Fruit fly (Drosophila melanogaster) whole organism, embryonic: ENCODE results near the gene BOD1.

Experiments used
- Abd-B ChIP-seq: fragments of 200-800 bp; sonication (Bioruptor generic); optimal IDR thresholded peaks from 2 replicates; lab custom pipeline; 2018; ENCODE audit warnings: missing biosample characterization, mild to moderate bottlenecking, missing genetic modification characterization, moderate library complexity
- Adf1 ChIP-seq: fragments of 200-800 bp; sonication (Bioruptor generic); IDR thresholded peaks from 2 replicates; pipeline ENCODE4 v1.3.6; 2022; ENCODE audit warnings: missing biosample characterization, missing genetic modification characterization
- Asciz ChIP-seq: fragments of 200-800 bp; sonication (Bioruptor generic); optimal IDR thresholded peaks from 2 replicates; lab custom pipeline; 2017; ENCODE audit warnings: missing biosample characterization, mild to moderate bottlenecking, missing genetic modification characterization, missing genetic modification reagents
- Atf6 ChIP-seq: fragments of 200-800 bp; sonication (Bioruptor generic); IDR thresholded peaks from 2 replicates; pipeline ENCODE4 v1.3.6; 2022; ENCODE audit warnings: missing biosample characterization, missing genetic modification characterization
- BEAF-32 ChIP-seq: fragments of 200-800 bp; sonication (Bioruptor generic); optimal IDR thresholded peaks from 3 replicates; lab custom pipeline; 2017; ENCODE audit warnings: missing biosample characterization, missing genetic modification characterization, mild to moderate bottlenecking, moderate library complexity, missing genetic modification reagents
- C15 ChIP-seq: fragments of 200-800 bp; sonication (Bioruptor generic); IDR thresholded peaks from 3 replicates; pipeline ENCODE4 v1.3.6; 2022; ENCODE audit warnings: missing biosample characterization, missing genetic modification characterization
- CG10654 ChIP-seq: fragments of 200-800 bp; sonication (Bioruptor generic); optimal IDR thresholded peaks from 2 replicates; lab custom pipeline; 2016; ENCODE audit warnings: missing biosample characterization, missing genetic modification characterization
- CG10979 ChIP-seq: fragments of 200-800 bp; sonication (Bioruptor generic); optimal IDR thresholded peaks from 2 replicates; lab custom pipeline; 2018; ENCODE audit warnings: missing biosample characterization, mild to moderate bottlenecking, missing genetic modification characterization, moderate library complexity
- CG11560 ChIP-seq: fragments of 200-800 bp; sonication (Bioruptor generic); IDR thresholded peaks from 3 replicates; pipeline ENCODE4 v1.3.6; 2022; ENCODE audit warnings: missing biosample characterization, missing genetic modification characterization
- CG13123 ChIP-seq: fragments of 200-800 bp; sonication (Bioruptor generic); optimal IDR thresholded peaks from 2 replicates; lab custom pipeline; 2016; ENCODE audit warnings: missing biosample characterization, missing genetic modification characterization
- CG14014 ChIP-seq: fragments of 200-800 bp; sonication (Bioruptor generic); IDR thresholded peaks from 2 replicates; pipeline ENCODE4 v1.3.6; 2022; ENCODE audit warnings: missing biosample characterization, missing genetic modification characterization
- CG15073 ChIP-seq: fragments of 200-800 bp; sonication (Bioruptor generic); optimal IDR thresholded peaks from 2 replicates; lab custom pipeline; 2016; ENCODE audit warnings: missing biosample characterization, missing genetic modification characterization
- CG17912 ChIP-seq: fragments of 200-800 bp; sonication (Bioruptor generic); optimal IDR thresholded peaks from 2 replicates; lab custom pipeline; 2018; ENCODE audit warnings: missing biosample characterization, mild to moderate bottlenecking, missing genetic modification characterization
- CG18011 ChIP-seq: fragments of 200-800 bp; sonication (Bioruptor generic); optimal IDR thresholded peaks from 2 replicates; lab custom pipeline; 2017; ENCODE audit warnings: missing biosample characterization, missing genetic modification characterization, mild to moderate bottlenecking, moderate library complexity, missing genotype
- CG2202 ChIP-seq: fragments of 200-800 bp; sonication (Bioruptor generic); optimal IDR thresholded peaks from 2 replicates; lab custom pipeline; 2018; ENCODE audit warnings: missing biosample characterization, mild to moderate bottlenecking, missing genetic modification characterization
- CG30431 ChIP-seq: fragments of 200-800 bp; sonication (Bioruptor generic); optimal IDR thresholded peaks from 2 replicates; lab custom pipeline; 2017; ENCODE audit warnings: missing biosample characterization, missing genetic modification characterization
- CG3838 ChIP-seq: fragments of 200-800 bp; sonication (Bioruptor generic); optimal IDR thresholded peaks from 3 replicates; lab custom pipeline; 2016; ENCODE audit warnings: missing biosample characterization, missing genetic modification characterization
- CG3847 ChIP-seq: fragments of 200-800 bp; sonication (Bioruptor generic); IDR thresholded peaks from 2 replicates; pipeline ENCODE4 v1.3.6; 2022; ENCODE audit warnings: missing biosample characterization, missing genetic modification characterization
- CG4424 ChIP-seq: fragments of 200-800 bp; sonication (Bioruptor generic); optimal IDR thresholded peaks from 3 replicates; lab custom pipeline; 2016; ENCODE audit warnings: missing biosample characterization, missing genetic modification characterization
- CG6175 ChIP-seq: fragments of 200-800 bp; sonication (Bioruptor generic); IDR thresholded peaks from 3 replicates; pipeline ENCODE4 v1.3.6; 2022; ENCODE audit warnings: missing biosample characterization, missing genetic modification characterization
- CG6654 ChIP-seq: fragments of 200-800 bp; sonication (Bioruptor generic); optimal IDR thresholded peaks from 2 replicates; lab custom pipeline; 2017; ENCODE audit warnings: missing biosample characterization, mild to moderate bottlenecking, missing genetic modification characterization
- CG7839 ChIP-seq: fragments of 200-800 bp; sonication (Bioruptor generic); optimal IDR thresholded peaks from 3 replicates; lab custom pipeline; 2018; ENCODE audit warnings: missing biosample characterization, mild to moderate bottlenecking, missing genetic modification characterization, moderate library complexity
- CG9797 ChIP-seq: fragments of 200-800 bp; sonication (Bioruptor generic); optimal IDR thresholded peaks from 3 replicates; lab custom pipeline; 2018; ENCODE audit warnings: missing biosample characterization, mild to moderate bottlenecking, missing genetic modification characterization
- Hand ChIP-seq: fragments of 200-800 bp; sonication (Bioruptor generic); optimal IDR thresholded peaks from 2 replicates; lab custom pipeline; 2017; ENCODE audit warnings: mild to moderate bottlenecking, missing biosample characterization, missing genetic modification reagents, missing genetic modification characterization
- Hr39 ChIP-seq: fragments of >200 bp; optimal IDR thresholded peaks from 2 replicates; lab custom pipeline; 2017
- Nf-YA ChIP-seq: fragments of 200-800 bp; sonication (Bioruptor generic); IDR thresholded peaks from 2 replicates; pipeline ENCODE4 v1.3.6; 2022; ENCODE audit warnings: missing biosample characterization, missing genetic modification characterization
- Stat92E ChIP-seq, 3 experiments: fragments of >200 bp in 2 of 3; fragments of 200-800 bp in 1 of 3; sonication (Bioruptor generic) in 1 of 3; optimal IDR thresholded peaks; 2 replicates each; lab custom pipeline; 2017 to 2019; ENCODE audit warnings: missing biosample characterization in 3 of 3, missing genetic modification characterization in 3 of 3, mild to moderate bottlenecking in 1 of 3, moderate library complexity in 1 of 3
- ara ChIP-seq: fragments of 200-800 bp; sonication (Bioruptor generic); IDR thresholded peaks from 2 replicates; pipeline ENCODE4 v1.3.6; 2022; ENCODE audit warnings: missing biosample characterization, missing genetic modification characterization
- cato ChIP-seq: fragments of 200-800 bp; sonication (Bioruptor generic); optimal IDR thresholded peaks from 2 replicates; lab custom pipeline; 2016; ENCODE audit warnings: missing biosample characterization, missing genetic modification characterization, borderline replicate concordance
- chinmo ChIP-seq: fragments of 200-800 bp; sonication (Bioruptor generic); IDR thresholded peaks from 4 replicates; pipeline ENCODE4 v1.3.6; 2022; ENCODE audit warnings: missing biosample characterization, missing genetic modification characterization; ENCODE audit not compliant: partially characterized antibody
- chn ChIP-seq: fragments of 200-800 bp; sonication (Bioruptor generic); optimal IDR thresholded peaks from 2 replicates; lab custom pipeline; 2016; ENCODE audit warnings: missing biosample characterization, missing genetic modification characterization
- da ChIP-seq: fragments of 200-800 bp; sonication (Bioruptor generic); optimal IDR thresholded peaks from 2 replicates; lab custom pipeline; 2016; ENCODE audit warnings: missing biosample characterization, missing genetic modification characterization
- dm ChIP-seq: fragments of 200-800 bp; sonication (Bioruptor generic); optimal IDR thresholded peaks from 3 replicates; lab custom pipeline; 2016; ENCODE audit warnings: missing biosample characterization, missing genetic modification characterization
- fd102C ChIP-seq: fragments of 200-800 bp; sonication (Bioruptor generic); optimal IDR thresholded peaks from 2 replicates; lab custom pipeline; 2018; ENCODE audit warnings: missing biosample characterization, mild to moderate bottlenecking, missing genetic modification characterization, moderate library complexity
- fd64A ChIP-seq: fragments of 200-800 bp; sonication (Bioruptor generic); optimal IDR thresholded peaks from 3 replicates; lab custom pipeline; 2018; ENCODE audit warnings: missing biosample characterization, mild to moderate bottlenecking, missing genetic modification characterization
- fd96Cb ChIP-seq: fragments of 200-800 bp; sonication (Bioruptor generic); optimal IDR thresholded peaks from 2 replicates; lab custom pipeline; 2018; ENCODE audit warnings: missing biosample characterization, mild to moderate bottlenecking, missing genetic modification characterization, moderate library complexity
- h ChIP-seq: fragments of >200 bp; optimal IDR thresholded peaks from 2 replicates; lab custom pipeline; 2017
- jumu ChIP-seq: fragments of 200-800 bp; sonication (Bioruptor generic); optimal IDR thresholded peaks from 3 replicates; lab custom pipeline; 2016; ENCODE audit warnings: missing biosample characterization, missing genetic modification characterization
- kni ChIP-seq: fragments of 200-800 bp; sonication (Bioruptor generic); optimal IDR thresholded peaks from 3 replicates; lab custom pipeline; 2017; ENCODE audit warnings: mild to moderate bottlenecking, missing biosample characterization, missing genetic modification reagents, missing genetic modification characterization
- mam ChIP-seq: fragments of 200-800 bp; sonication (Bioruptor generic); optimal IDR thresholded peaks from 3 replicates; lab custom pipeline; 2016; ENCODE audit warnings: missing biosample characterization, missing genetic modification characterization
- mirr ChIP-seq: fragments of 200-800 bp; sonication (Bioruptor generic); optimal IDR thresholded peaks from 3 replicates; lab custom pipeline; 2018; ENCODE audit warnings: missing biosample characterization, mild to moderate bottlenecking, missing genetic modification characterization
- otp ChIP-seq: fragments of 200-800 bp; sonication (Bioruptor generic); IDR thresholded peaks from 3 replicates; pipeline ENCODE4, ENCODE4 v1.3.6; 2022; ENCODE audit warnings: missing biosample characterization, missing genetic modification characterization
- phol ChIP-seq: fragments of 200-800 bp; sonication (Bioruptor generic); optimal IDR thresholded peaks from 3 replicates; lab custom pipeline; 2018; ENCODE audit warnings: missing biosample characterization, mild to moderate bottlenecking, missing genetic modification characterization, moderate library complexity
- ro ChIP-seq: fragments of 200-800 bp; sonication (Bioruptor generic); IDR thresholded peaks from 2 replicates; pipeline ENCODE4 v1.3.6; 2022; ENCODE audit warnings: missing biosample characterization, missing genetic modification characterization
- salm ChIP-seq: fragments of 200-800 bp; sonication (Bioruptor generic); optimal IDR thresholded peaks from 2 replicates; lab custom pipeline; 2018; ENCODE audit warnings: missing biosample characterization, mild to moderate bottlenecking, missing genetic modification characterization
- scrt ChIP-seq: fragments of 200-800 bp; sonication (Bioruptor generic); optimal IDR thresholded peaks from 2 replicates; lab custom pipeline; 2018; ENCODE audit warnings: missing biosample characterization, mild to moderate bottlenecking, missing genetic modification characterization, moderate library complexity
- ttk ChIP-seq: fragments of 200-800 bp; sonication (Bioruptor generic); IDR thresholded peaks from 2 replicates; pipeline ENCODE4 v2.1.2; 2022; ENCODE audit warnings: missing biosample characterization, missing genetic modification characterization
- tx ChIP-seq: fragments of 200-800 bp; sonication (Bioruptor generic); optimal IDR thresholded peaks from 2 replicates; lab custom pipeline; 2016; ENCODE audit warnings: missing biosample characterization, missing genetic modification characterization
- unc-4 ChIP-seq: fragments of 200-800 bp; sonication (Bioruptor generic); IDR thresholded peaks from 2 replicates; pipeline ENCODE4 v1.3.6; 2022; ENCODE audit warnings: missing biosample characterization, missing genetic modification characterization; ENCODE audit not compliant: partially characterized antibody
- z ChIP-seq: fragments of 200-800 bp; sonication (Bioruptor generic); IDR thresholded peaks from 3 replicates; pipeline ENCODE4 v1.3.6; 2022; ENCODE audit warnings: missing biosample characterization, missing genetic modification characterization
- zen2 ChIP-seq: fragments of 200-800 bp; sonication (Bioruptor generic); IDR thresholded peaks from 3 replicates; pipeline ENCODE4 v1.3.6; 2022; ENCODE audit warnings: missing biosample characterization, missing genetic modification characterization; ENCODE audit not compliant: partially characterized antibody

The BOD1 gene

DNA sequence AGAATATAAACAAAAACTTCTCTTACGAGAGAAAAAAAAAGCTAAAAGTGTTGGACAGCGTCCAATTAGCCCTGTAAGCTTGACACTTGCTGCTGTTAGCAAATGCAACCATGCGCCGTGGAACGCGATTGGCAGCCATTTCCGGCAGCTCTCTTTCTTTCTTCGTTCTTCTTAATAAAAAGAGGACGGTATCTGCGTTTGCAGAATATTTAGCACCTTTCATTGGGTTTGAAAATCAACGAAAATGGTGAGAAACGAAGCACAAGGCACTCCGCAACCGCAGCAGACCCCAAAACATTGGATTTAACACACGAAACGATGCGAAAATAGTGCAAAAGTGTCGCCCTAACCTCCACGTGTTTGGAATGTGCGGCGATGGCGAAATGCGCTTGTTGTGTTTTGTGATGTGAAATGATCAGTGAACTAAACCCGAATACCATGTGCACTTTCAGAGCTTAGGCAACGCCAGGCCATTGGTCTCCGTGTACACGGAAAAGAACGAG is 15.3 kb upstream of the BOD1 start, which contains the start of gene RpL4 (continued):
- TF ChIP-seq CG14014 (GFP tag; lab: Robert Waterston, UW): peak; percentile 61; the same call in 1 of the 2 replicates
- no peak for TF ChIP-seq CG15073 (GFP tag; lab: Kevin White, UChicago)
- peak; percentile 58 for TF ChIP-seq kni (GFP tag; lab: Kevin White, UChicago)
- TF ChIP-seq C15 (GFP tag; lab: Robert Waterston, UW): peak; percentile 72; the same call in 1 of the 3 replicates
- TF ChIP-seq unc-4 (GFP tag; lab: Robert Waterston, UW): no peak
- TF ChIP-seq Stat92E (GFP tag; optimal IDR thresholded peaks at IDR 0.05; lab: Kevin White, UChicago): no peak
- TF ChIP-seq CG18011 (GFP tag; lab: Kevin White, UChicago): peak; percentile 81
- no peak for TF ChIP-seq h (lab: Kevin White, UChicago)
- peak; percentile 78 for TF ChIP-seq CG4424
- peak; percentile 96 for TF ChIP-seq CG17912 (GFP tag; lab: Kevin White, UChicago)
- no peak for TF ChIP-seq zen2
- peak; percentile 48 for TF ChIP-seq fd96Cb
- TF ChIP-seq chn (GFP tag; lab: Kevin White, UChicago): peak; percentile 68
- TF ChIP-seq CG3847 (GFP tag; lab: Robert Waterston, UW): peak; percentile 80
- TF ChIP-seq cato (GFP tag; lab: Kevin White, UChicago): peak; percentile 62
- peak; percentile 93 for TF ChIP-seq otp (GFP tag; lab: Robert Waterston, UW)
- peak; percentile 77 for TF ChIP-seq Atf6 (GFP tag; lab: Robert Waterston, UW)
- TF ChIP-seq ara (GFP tag; lab: Robert Waterston, UW): peak; percentile 81
- TF ChIP-seq Hand (GFP tag; lab: Kevin White, UChicago): peak; percentile 80
- TF ChIP-seq Abd-B (GFP tag; lab: Kevin White, UChicago): no peak
- peak; percentile 65 for TF ChIP-seq CG6654 (GFP tag; lab: Kevin White, UChicago)
- TF ChIP-seq CG13123 (GFP tag; lab: Kevin White, UChicago): peak; percentile 65
- TF ChIP-seq Adf1 (GFP tag; lab: Robert Waterston, UW): no peak
- TF ChIP-seq Asciz (GFP tag; lab: Kevin White, UChicago): peak; percentile 84
- TF ChIP-seq Hr39: no peak
- peak; percentile 82 for TF ChIP-seq scrt (GFP tag; lab: Kevin White, UChicago)
- peak; percentile 81 for TF ChIP-seq CG7839 (tag; lab: Kevin White, UChicago)
- TF ChIP-seq Nf-YA (GFP tag; lab: Robert Waterston, UW): peak; percentile 44; the same call in 1 of the 2 replicates
- TF ChIP-seq phol: peak; percentile 86
- TF ChIP-seq CG6175: peak; percentile 71
- TF ChIP-seq fd64A (GFP tag; lab: Kevin White, UChicago): peak; percentile 81
- peak; percentile 37 for TF ChIP-seq BEAF-32
- TF ChIP-seq CG11560 (tag; lab: Robert Waterston, UW): no peak
- TF ChIP-seq CG2202: peak; percentile 78
- TF ChIP-seq mam: peak; percentile 65
- peak; percentile 84 for TF ChIP-seq fd102C (GFP tag; lab: Kevin White, UChicago)
- TF ChIP-seq CG10654 (GFP tag; lab: Kevin White, UChicago): peak; percentile 70
- TF ChIP-seq salm (tag; lab: Kevin White, UChicago): peak; percentile 76
- no peak for TF ChIP-seq jumu
- TF ChIP-seq ro (GFP tag; lab: Robert Waterston, UW): no peak
- TF ChIP-seq CG9797 (GFP tag; lab: Kevin White, UChicago): peak; percentile 27
- TF ChIP-seq CG10979 (tag; lab: Kevin White, UChicago): peak; percentile 57
- peak; percentile 40 for TF ChIP-seq tx (GFP tag; lab: Kevin White, UChicago)
- TF ChIP-seq CG30431 (GFP tag; lab: Kevin White, UChicago): peak; percentile 76
- TF ChIP-seq dm: peak; percentile 94
- TF ChIP-seq mirr (GFP tag; lab: Kevin White, UChicago): peak; percentile 85
- no peak for TF ChIP-seq z (GFP tag; lab: Robert Waterston, UW)
- peak; percentile 40 for TF ChIP-seq da (GFP tag; lab: Kevin White, UChicago)
- TF ChIP-seq ttk: peak; percentile 70; the same call in 1 of the 2 replicates
- TF ChIP-seq chinmo: no peak
- TF ChIP-seq CG3838 (GFP tag; lab: Kevin White, UChicago): peak; percentile 77
